Fruit fly (Drosophila melanogaster): ENCODE measurements around the gene Lamtor4.

- TF ChIP-seq CG8478 (optimal IDR thresholded peaks at IDR 0.05) (no peak), CTCF (optimal IDR thresholded peaks at IDR 0.05) (no peak)
These were observed 45.7 kb downstream of the Lamtor4 start, which contains the start of the genes CG10863 and CG14982 for dm6 chr3L:3942241-3943028.

All from S2 (cell line).